Worm (Caenorhabditis elegans): ENCODE results near the gene math-6.

Gene math-6

DNA sequence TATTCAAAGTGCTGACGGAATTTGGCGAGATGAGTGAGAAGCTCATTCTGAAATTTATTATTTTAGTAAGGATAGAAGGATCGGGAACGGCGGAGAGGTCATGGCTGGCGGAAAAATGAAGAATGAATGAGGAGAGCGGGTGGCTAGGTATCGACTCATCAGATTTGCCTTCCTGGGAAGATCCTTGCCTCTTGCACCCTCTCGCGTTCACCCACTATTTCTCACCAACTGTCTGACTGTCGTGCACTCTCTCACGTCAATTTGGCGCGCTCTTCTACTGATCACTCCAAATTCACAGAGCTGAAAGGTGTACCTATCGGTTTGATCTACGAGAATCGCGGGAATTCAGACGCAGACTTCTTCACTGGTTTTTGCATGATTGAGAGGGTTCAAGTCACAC, 36.4 kb downstream of the math-6 start, which contains the start of gene fbxb-97:
fbxb-97 (minus strand) TSS at position 53 of the 400 bp plus-strand sequence.
- TF ChIP-seq unc-62 (GFP tag; optimal IDR thresholded peaks at IDR 0.05), result no peak

DNA sequence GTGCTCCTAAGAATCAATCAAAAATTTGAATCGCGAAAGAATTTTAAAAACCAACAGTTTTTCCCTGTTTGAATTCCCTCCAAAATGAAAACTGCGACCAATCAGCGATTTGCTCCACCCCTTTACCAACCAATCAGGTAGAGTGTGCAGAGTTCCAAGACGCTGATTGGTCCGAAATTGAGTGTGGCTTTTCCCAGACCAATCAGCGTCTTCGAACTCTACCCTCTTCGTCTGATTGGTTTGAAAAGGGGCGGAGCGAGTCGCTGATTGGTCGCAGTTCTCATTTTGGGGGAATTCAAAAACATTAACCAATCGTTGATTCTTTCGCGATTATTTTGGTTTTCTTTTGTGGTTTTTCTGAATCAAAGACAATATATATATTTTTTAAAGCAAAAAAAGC, 40.0 kb downstream of the math-6 start:
- no peak for TF ChIP-seq unc-62 (GFP tag; optimal IDR thresholded peaks at IDR 0.05)

DNA sequence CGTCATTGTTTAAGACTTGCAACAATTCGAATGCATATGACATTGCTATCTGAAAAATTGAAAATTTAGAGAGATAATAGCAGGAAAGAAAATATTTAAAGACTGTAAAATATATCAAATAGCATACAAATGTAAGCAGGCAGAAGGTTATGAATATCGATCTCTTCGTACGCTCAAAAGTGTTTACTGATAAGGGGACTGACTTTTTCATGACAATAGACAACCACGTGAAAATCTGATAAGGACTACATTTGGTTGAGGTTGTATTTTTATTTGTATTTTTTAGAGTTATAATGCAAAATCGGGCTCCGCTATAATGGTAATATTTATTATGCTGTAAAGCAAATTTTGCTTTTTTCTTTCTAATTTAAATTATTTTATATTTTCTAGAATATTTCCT, 41.6 kb downstream of the math-6 start, which contains the start of the genes C52E2.5 and C52E2.4:
C52E2.5 (minus strand) TSS at position 43 of the 400 bp plus-strand sequence.
C52E2.4 (plus strand) TSS at position 252 of the 400 bp plus-strand sequence.
- no peak for TF ChIP-seq unc-62 (GFP tag; optimal IDR thresholded peaks at IDR 0.05)

DNA sequence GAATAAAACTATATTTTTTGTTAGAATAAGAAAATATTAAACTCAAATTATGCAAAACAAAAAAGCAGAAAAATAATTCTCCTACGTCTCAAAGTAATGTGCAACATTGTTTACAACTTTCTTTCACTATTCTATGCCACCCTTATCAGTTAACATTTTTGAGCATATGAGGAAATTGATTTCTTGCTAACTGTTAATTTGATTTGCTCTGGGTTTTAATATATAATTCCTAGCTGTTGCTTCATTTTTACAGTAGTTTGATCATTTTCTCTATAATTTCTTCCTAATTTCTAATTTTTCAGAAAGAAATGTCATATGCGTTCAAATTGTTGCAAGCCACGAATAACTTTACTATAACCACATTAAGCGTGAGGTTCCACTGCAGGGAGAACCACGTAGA, 48.3 kb downstream of the math-6 start, which contains the start of gene T08E11.1:
T08E11.1 (plus strand) TSS at position 301 of the 400 bp plus-strand sequence.
- no peak for TF ChIP-seq unc-62 (GFP tag; optimal IDR thresholded peaks at IDR 0.05)
